Worm (Caenorhabditis elegans): Measurements from ENCODE around the gene lipl-4.

lipl-4 gene

ce11 chrV:6541875-6542274 lies 8.1 kb upstream of the lipl-4 start:
- TF ChIP-seq nhr-21 (tag; optimal IDR thresholded peaks at IDR 0.05), result peak; percentile 55
- no peak for TF ChIP-seq nhr-23 (tag; optimal IDR thresholded peaks at IDR 0.05)
- peak; percentile 3 for TF ChIP-seq sma-9 (GFP tag; optimal IDR thresholded peaks at IDR 0.05)
- TF ChIP-seq sma-9 (tag; optimal IDR thresholded peaks at IDR 0.05), result no peak
- no peak for TF ChIP-seq alr-1 (tag; optimal IDR thresholded peaks at IDR 0.05)
- no peak for TF ChIP-seq mab-5 (tag; optimal IDR thresholded peaks at IDR 0.05)
- peak; percentile 25 for TF ChIP-seq fos-1 (tag; optimal IDR thresholded peaks at IDR 0.05)
- no peak for TF ChIP-seq unc-62 (GFP tag; optimal IDR thresholded peaks at IDR 0.05)
- TF ChIP-seq nhr-129 (tag; optimal IDR thresholded peaks at IDR 0.05), result peak; percentile 10
- peak; percentile 21 for TF ChIP-seq nhr-25 (tag; optimal IDR thresholded peaks at IDR 0.05)
- peak; percentile 25 for TF ChIP-seq Y55F3AM.14 (GFP tag; optimal IDR thresholded peaks at IDR 0.05)

- peak; percentile 30 for TF ChIP-seq sma-9 (GFP tag; optimal IDR thresholded peaks at IDR 0.05)
- TF ChIP-seq sma-9 (tag; optimal IDR thresholded peaks at IDR 0.05), result no peak
- peak; percentile 4 for TF ChIP-seq sma-3 (GFP tag; optimal IDR thresholded peaks at IDR 0.05)
- TF ChIP-seq fos-1 (tag; optimal IDR thresholded peaks at IDR 0.05), result peak; percentile 8
- TF ChIP-seq ZK546.5 (tag; optimal IDR thresholded peaks at IDR 0.05), result no peak
Measured at ce11 chrV:6544999-6545398, 5.0 kb upstream of the lipl-4 start.

DNA sequence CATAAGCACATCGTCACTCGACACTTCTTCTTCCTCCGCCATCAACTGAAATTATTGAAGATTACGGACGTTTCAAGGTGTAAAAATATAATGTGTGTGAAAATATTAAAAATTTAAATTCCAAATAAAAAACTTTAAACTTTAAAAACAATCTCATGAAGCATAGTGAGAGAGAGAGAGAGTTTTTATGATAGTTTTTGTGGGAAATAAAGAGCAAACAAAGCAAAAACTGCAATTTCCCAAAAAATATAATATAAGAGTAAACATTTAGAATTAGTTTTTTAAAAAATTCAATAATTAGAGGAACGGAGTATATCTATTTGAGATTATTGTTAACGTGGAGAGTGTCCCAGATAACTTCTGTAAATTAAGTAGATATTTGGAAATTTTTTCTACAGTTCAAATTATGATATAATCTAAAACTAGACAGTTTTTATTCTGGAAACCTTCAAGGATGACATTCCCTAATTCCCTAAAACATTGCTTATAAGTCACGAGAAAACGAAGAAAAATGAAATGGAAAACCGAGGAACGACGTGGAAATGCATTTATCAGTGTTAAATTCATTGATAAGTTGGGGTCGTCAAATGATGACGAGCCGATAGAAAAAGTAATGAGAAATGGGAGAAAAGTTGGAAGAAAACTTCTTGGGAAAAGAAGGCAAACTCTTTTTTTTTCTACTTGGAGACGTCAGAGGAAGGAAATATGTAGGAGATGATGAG lies 3.4 kb upstream of the lipl-4 start, which contains the start of gene dre-1:
Gene dre-1, minus strand, starts transcription at position 51 of the 722 bp plus-strand sequence.
- TF ChIP-seq lin-11 (tag; optimal IDR thresholded peaks at IDR 0.05) (no peak), mdl-1 (tag; optimal IDR thresholded peaks at IDR 0.05) (no peak), gmeb-1 (tag; optimal IDR thresholded peaks at IDR 0.05) (no peak), ZK546.5 (tag; optimal IDR thresholded peaks at IDR 0.05) (no peak), unc-55 (GFP tag; optimal IDR thresholded peaks at IDR 0.05) (peak; percentile 8), lsy-2 (tag; optimal IDR thresholded peaks at IDR 0.05) (no peak), skn-1 (tag; optimal IDR thresholded peaks at IDR 0.05) (no peak), zag-1 (tag; optimal IDR thresholded peaks at IDR 0.05) (no peak), nhr-77 (tag; optimal IDR thresholded peaks at IDR 0.05) (no peak), sem-4 (tag; optimal IDR thresholded peaks at IDR 0.05) (no peak), mab-5 (tag; optimal IDR thresholded peaks at IDR 0.05) (no peak), C34F6.9 (tag; optimal IDR thresholded peaks at IDR 0.05) (no peak), crh-2 (tag; optimal IDR thresholded peaks at IDR 0.05) (peak; percentile 6), nhr-11 (tag; optimal IDR thresholded peaks at IDR 0.05) (no peak), elt-3 (tag; optimal IDR thresholded peaks at IDR 0.05) (no peak), dmd-4 (tag; optimal IDR thresholded peaks at IDR 0.05) (no peak), fos-1 (tag; optimal IDR thresholded peaks at IDR 0.05) (peak; percentile 82), ceh-82 (tag; optimal IDR thresholded peaks at IDR 0.05) (no peak), ceh-16 (tag; optimal IDR thresholded peaks at IDR 0.05) (no peak), nhr-129 (tag; optimal IDR thresholded peaks at IDR 0.05) (no peak)

DNA sequence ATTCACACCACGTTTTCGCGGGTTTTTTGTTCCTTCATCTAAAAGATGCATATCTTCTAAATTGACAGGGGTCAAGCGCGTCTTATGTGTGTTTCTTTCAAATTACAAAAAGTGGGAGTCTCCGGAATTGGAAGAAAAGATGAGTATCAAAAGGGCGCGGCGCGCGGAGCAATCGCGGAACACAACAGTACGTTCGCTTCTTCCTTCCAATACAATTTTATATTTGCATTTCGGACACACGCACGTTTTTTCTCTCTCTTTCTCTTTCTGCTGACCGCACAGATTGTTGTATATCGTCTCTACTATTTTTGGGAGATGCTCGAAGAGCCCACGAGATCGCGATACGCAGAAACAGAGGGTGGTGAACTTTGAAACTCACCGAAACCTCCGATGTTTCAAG lies 1.7 kb upstream of the lipl-4 start:
- TF ChIP-seq snpc-4 (tag; optimal IDR thresholded peaks at IDR 0.05) (no peak), unc-55 (GFP tag; optimal IDR thresholded peaks at IDR 0.05) (no peak), nhr-23 (tag; optimal IDR thresholded peaks at IDR 0.05) (no peak), skn-1 (tag; optimal IDR thresholded peaks at IDR 0.05) (no peak), nhr-12 (tag; optimal IDR thresholded peaks at IDR 0.05) (no peak), ZK546.5 (tag; optimal IDR thresholded peaks at IDR 0.05) (no peak), nhr-21 (tag; optimal IDR thresholded peaks at IDR 0.05) (no peak), lsy-2 (tag; optimal IDR thresholded peaks at IDR 0.05) (no peak), fos-1 (tag; optimal IDR thresholded peaks at IDR 0.05) (no peak), nhr-77 (tag; optimal IDR thresholded peaks at IDR 0.05) (no peak), nhr-6 (tag; optimal IDR thresholded peaks at IDR 0.05) (no peak), R02D3.7 (tag; optimal IDR thresholded peaks at IDR 0.05) (no peak)

DNA sequence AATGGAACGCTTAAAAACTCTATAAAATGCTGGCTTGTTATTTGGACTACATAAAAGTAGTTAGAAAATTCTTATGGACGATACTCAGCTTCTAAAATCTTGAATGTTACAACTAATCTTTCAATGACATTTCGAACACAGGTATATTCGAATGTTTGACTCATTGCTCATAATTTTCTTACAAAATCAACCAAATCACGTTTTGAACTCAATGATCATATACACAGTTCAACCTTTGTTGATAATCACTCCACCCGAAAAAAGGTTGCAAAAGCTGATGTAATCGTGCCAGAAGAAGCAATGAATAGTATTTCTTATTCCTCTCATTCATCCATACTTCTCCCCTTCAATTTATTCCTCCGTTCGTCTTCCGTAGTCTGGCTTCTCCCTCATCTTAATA lies 823 bp upstream of the lipl-4 start, which contains the start of gene K04A8.20:
Gene K04A8.20, plus strand, starts transcription at position 301 of the 400 bp plus-strand sequence.
- TF ChIP-seq nhr-25 (tag; optimal IDR thresholded peaks at IDR 0.05) (no peak), nhr-6 (tag; optimal IDR thresholded peaks at IDR 0.05) (no peak), dmd-4 (tag; optimal IDR thresholded peaks at IDR 0.05) (no peak), egl-27 (tag; optimal IDR thresholded peaks at IDR 0.05) (no peak), ztf-4 (tag; optimal IDR thresholded peaks at IDR 0.05) (no peak), elt-1 (tag; optimal IDR thresholded peaks at IDR 0.05) (no peak), mbf-1 (tag; optimal IDR thresholded peaks at IDR 0.05) (no peak), lin-39 (tag; optimal IDR thresholded peaks at IDR 0.05) (no peak), unc-55 (GFP tag; optimal IDR thresholded peaks at IDR 0.05) (no peak), nhr-237 (tag; optimal IDR thresholded peaks at IDR 0.05) (no peak), zag-1 (tag; optimal IDR thresholded peaks at IDR 0.05) (no peak), R02D3.7 (tag; optimal IDR thresholded peaks at IDR 0.05) (no peak), blmp-1 (tag; optimal IDR thresholded peaks at IDR 0.05; ENCODE audit: insufficient read depth) (no peak), nhr-23 (tag; optimal IDR thresholded peaks at IDR 0.05) (no peak)

Measured in whole organism, L2 larva.